Worm (Caenorhabditis elegans) whole organism, L4 larva: ENCODE results near the gene flp-27.

Experiments
- Y48G9A.11 ChIP-seq: fragments of 200-800 bp; sonication (Bioruptor generic); IDR thresholded peaks from 2 replicates; pipeline ENCODE4 v1.3.6; 2022; ENCODE audit warnings: missing genetic modification reagents, missing genetic modification characterization, missing compliant biosample characterization
- ceh-20 ChIP-seq: fragments of 200-800 bp; sonication (Bioruptor generic); IDR thresholded peaks from 2 replicates; pipeline ENCODE4 v1.3.6; 2022; ENCODE audit warnings: missing genetic modification reagents, missing genetic modification characterization, missing compliant biosample characterization
- ceh-32 ChIP-seq: sonication (generic microtip); optimal IDR thresholded peaks from 2 replicates; lab custom pipeline; 2016; ENCODE audit warnings: mild to moderate bottlenecking, missing genetic modification characterization, missing compliant biosample characterization; ENCODE audit not compliant: poor library complexity
- ceh-62 ChIP-seq: sonication (generic microtip); optimal IDR thresholded peaks from 2 replicates; lab custom pipeline; 2017; ENCODE audit warnings: missing biosample characterization, missing genetic modification characterization
- ces-1 ChIP-seq: fragments of 150-350 bp; sonication (generic microtip); optimal IDR thresholded peaks from 4 replicates; lab custom pipeline; 2014; ENCODE audit warnings: missing biosample characterization, missing genetic modification reagents, missing genetic modification characterization
- daf-16 ChIP-seq, 3 experiments: sonication (generic microtip); optimal IDR thresholded peaks; 2 replicates each; lab custom pipeline; 2016 to 2017; ENCODE audit warnings: missing genetic modification characterization in 3 of 3, missing genetic modification reagents in 3 of 3, mild to moderate bottlenecking in 2 of 3, missing compliant biosample characterization in 2 of 3, missing biosample characterization in 1 of 3, moderate library complexity in 1 of 3
- daf-19 ChIP-seq: fragments of 200-800 bp; sonication (Bioruptor generic); conservative IDR thresholded peaks from 2 replicates; pipeline ENCODE4 v1.3.6; 2022; ENCODE audit warnings: missing genetic modification characterization, missing compliant biosample characterization
- dmd-6 ChIP-seq: fragments of 200-800 bp; sonication (Bioruptor generic); IDR thresholded peaks from 2 replicates; pipeline ENCODE4 v1.3.6; 2022; ENCODE audit warnings: missing genetic modification reagents, missing genetic modification characterization, missing compliant biosample characterization
- dmd-9 ChIP-seq: fragments of 200-800 bp; sonication (Bioruptor generic); IDR thresholded peaks from 2 replicates; pipeline ENCODE4 v1.3.6; 2022; ENCODE audit warnings: missing genetic modification reagents, missing genetic modification characterization, missing compliant biosample characterization
- dpl-1 ChIP-seq: fragments of 150-350 bp; optimal IDR thresholded peaks from 2 replicates; lab custom pipeline; 2014; ENCODE audit warnings: missing biosample characterization, missing genetic modification reagents, missing genetic modification characterization
- duxl-1 ChIP-seq: sonication (generic microtip); optimal IDR thresholded peaks from 2 replicates; lab custom pipeline; 2016; ENCODE audit warnings: mild to moderate bottlenecking, missing genetic modification characterization, moderate library complexity, missing compliant biosample characterization; ENCODE audit not compliant: poor library complexity
- hlh-11 ChIP-seq: fragments of 200-800 bp; sonication (Bioruptor generic); optimal IDR thresholded peaks from 2 replicates; lab custom pipeline; 2018; ENCODE audit warnings: mild to moderate bottlenecking, missing genetic modification characterization, missing compliant biosample characterization
- lin-13 ChIP-seq: fragments of 150-350 bp; optimal IDR thresholded peaks from 2 replicates; lab custom pipeline; 2014; ENCODE audit warnings: missing biosample characterization, missing genetic modification reagents, missing genetic modification characterization
- lin-15B ChIP-seq: fragments of 150-350 bp; sonication (generic microtip); optimal IDR thresholded peaks from 3 replicates; lab custom pipeline; 2014; ENCODE audit warnings: missing biosample characterization, missing genetic modification characterization
- lin-38 ChIP-seq: fragments of 200-800 bp; sonication (Bioruptor generic); IDR thresholded peaks from 2 replicates; pipeline ENCODE4 v1.3.6; 2022; ENCODE audit warnings: missing genetic modification reagents, missing genetic modification characterization, missing compliant biosample characterization
- lin-39 ChIP-seq: fragments of 150-350 bp; optimal IDR thresholded peaks from 2 replicates; lab custom pipeline; 2014; ENCODE audit warnings: missing biosample characterization, missing genetic modification reagents, missing genetic modification characterization
- lir-3 ChIP-seq: sonication (generic microtip); optimal IDR thresholded peaks from 2 replicates; lab custom pipeline; 2016; ENCODE audit warnings: mild to moderate bottlenecking, missing genetic modification characterization, missing compliant biosample characterization
- mdt-29 ChIP-seq: fragments of 200-800 bp; sonication (Bioruptor generic); IDR thresholded peaks from 2 replicates; pipeline ENCODE4 v1.3.6; 2022; ENCODE audit warnings: missing genetic modification reagents, missing genetic modification characterization, missing compliant biosample characterization
- mep-1 ChIP-seq: fragments of 150-350 bp; sonication (generic microtip); optimal IDR thresholded peaks from 3 replicates; lab custom pipeline; 2014; ENCODE audit warnings: missing biosample characterization, missing genetic modification characterization
- mes-2 ChIP-seq: sonication (generic microtip); optimal IDR thresholded peaks from 2 replicates; lab custom pipeline; 2016; ENCODE audit warnings: missing genotype, mild to moderate bottlenecking, missing genetic modification characterization, missing compliant biosample characterization; ENCODE audit not compliant: poor library complexity, severe bottlenecking
- nhr-28 ChIP-seq: fragments of 150-350 bp; optimal IDR thresholded peaks from 2 replicates; lab custom pipeline; 2014; ENCODE audit warnings: missing biosample characterization, missing genetic modification characterization
- nhr-48 ChIP-seq: sonication (generic microtip); optimal IDR thresholded peaks from 2 replicates; lab custom pipeline; 2016; ENCODE audit warnings: mild to moderate bottlenecking, missing genetic modification characterization, missing compliant biosample characterization
- nhr-76 ChIP-seq: fragments of 150-350 bp; optimal IDR thresholded peaks from 2 replicates; lab custom pipeline; 2014; ENCODE audit warnings: missing biosample characterization, missing genetic modification characterization
- nhr-77 ChIP-seq: fragments of 150-350 bp; optimal IDR thresholded peaks from 2 replicates; lab custom pipeline; 2014; ENCODE audit warnings: missing biosample characterization, missing genetic modification characterization
- pha-4 ChIP-seq, 2 experiments: fragments of 150-350 bp in 1 of 2; fragments of 200-800 bp in 1 of 2; sonication (Bioruptor generic) in 1 of 2; IDR thresholded peaks in 1 of 2; optimal IDR thresholded peaks in 1 of 2; 2 replicates each; pipeline versions ENCODE4 v1.3.6 to Lab custom; 2014 to 2022; ENCODE audit warnings: missing genetic modification characterization in 2 of 2, missing genetic modification reagents in 2 of 2, missing biosample characterization in 1 of 2, missing compliant biosample characterization in 1 of 2
- php-3 ChIP-seq: fragments of 200-800 bp; sonication (Bioruptor generic); IDR thresholded peaks from 2 replicates; pipeline ENCODE4 v1.3.6; 2022; ENCODE audit warnings: missing genetic modification reagents, missing genetic modification characterization, missing compliant biosample characterization
- pqm-1 ChIP-seq: sonication (generic microtip); optimal IDR thresholded peaks from 2 replicates; lab custom pipeline; 2017; ENCODE audit warnings: missing biosample characterization, missing genetic modification characterization
- sdz-12 ChIP-seq: fragments of 200-800 bp; sonication (Bioruptor generic); optimal IDR thresholded peaks from 2 replicates; lab custom pipeline; 2018; ENCODE audit warnings: mild to moderate bottlenecking, missing genetic modification characterization, missing compliant biosample characterization
- set-16 ChIP-seq: fragments of 200-800 bp; sonication (Bioruptor generic); IDR thresholded peaks from 2 replicates; pipeline ENCODE4 v1.3.6; 2022; ENCODE audit warnings: missing genetic modification reagents, missing genetic modification characterization, missing compliant biosample characterization
- snpc-1.2 ChIP-seq: fragments of 200-800 bp; sonication (Bioruptor generic); IDR thresholded peaks from 2 replicates; pipeline ENCODE4 v1.3.6; 2022; ENCODE audit warnings: missing genetic modification reagents, missing genetic modification characterization, missing compliant biosample characterization
- spr-1 ChIP-seq: sonication (generic microtip); optimal IDR thresholded peaks from 2 replicates; lab custom pipeline; 2016; ENCODE audit warnings: mild to moderate bottlenecking, missing genetic modification characterization, missing compliant biosample characterization
- tag-97 ChIP-seq: fragments of 200-800 bp; sonication (Bioruptor generic); IDR thresholded peaks from 2 replicates; pipeline ENCODE4 v1.3.6; 2022; ENCODE audit warnings: missing genetic modification characterization, missing compliant biosample characterization
- unc-130 ChIP-seq: sonication (generic microtip); optimal IDR thresholded peaks from 2 replicates; lab custom pipeline; 2016; ENCODE audit warnings: missing genetic modification reagents, missing genetic modification characterization, missing compliant biosample characterization
- unc-39 ChIP-seq: sonication (generic microtip); optimal IDR thresholded peaks from 2 replicates; lab custom pipeline; 2017; ENCODE audit warnings: missing biosample characterization, missing genetic modification characterization
- unc-62 ChIP-seq, 3 experiments: fragments of 150-350 bp in 1 of 3; sonication (generic microtip); optimal IDR thresholded peaks in 2 of 3; peaks in 1 of 3; 1 replicate in 1 of 3; 2 replicates in 2 of 3; lab custom pipeline; 2014 to 2017; ENCODE audit warnings: missing biosample characterization in 3 of 3, missing genetic modification characterization in 3 of 3, missing genetic modification reagents in 3 of 3, missing genotype in 1 of 3
- vab-7 ChIP-seq: fragments of 200-800 bp; sonication (Bioruptor generic); IDR thresholded peaks from 2 replicates; pipeline ENCODE4 v1.3.6; 2022; ENCODE audit warnings: missing genetic modification reagents, missing genetic modification characterization, missing compliant biosample characterization
- zfp-3 ChIP-seq: fragments of 200-800 bp; sonication (Bioruptor generic); conservative IDR thresholded peaks from 2 replicates; pipeline ENCODE4 v1.3.6; 2022; ENCODE audit warnings: missing genetic modification reagents, missing genetic modification characterization, missing compliant biosample characterization
- ztf-11 ChIP-seq: fragments of 150-350 bp; optimal IDR thresholded peaks from 2 replicates; lab custom pipeline; 2014; ENCODE audit warnings: missing biosample characterization, missing genetic modification characterization
- ztf-7 ChIP-seq: fragments of 150-350 bp; optimal IDR thresholded peaks from 2 replicates; lab custom pipeline; 2014; ENCODE audit warnings: missing biosample characterization, missing genetic modification characterization

The flp-27 gene

DNA sequence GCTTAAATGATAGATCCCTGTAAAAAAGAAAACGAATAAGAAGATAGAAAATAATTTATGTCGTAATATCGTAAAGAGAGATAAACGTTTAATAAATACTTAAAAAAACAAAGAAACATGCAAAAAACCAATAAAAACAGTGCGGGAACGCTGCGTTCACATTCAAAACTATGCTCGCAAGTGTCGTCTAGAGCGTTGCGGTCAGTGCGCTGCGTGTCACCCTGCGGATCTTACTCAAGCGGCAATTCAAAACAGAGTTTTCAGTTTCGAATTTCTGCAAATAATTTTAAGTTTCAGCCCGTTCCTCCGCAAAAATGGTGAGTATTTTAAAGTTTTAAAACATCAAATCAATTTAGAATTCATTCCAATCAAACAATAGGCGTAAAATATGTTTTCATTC, 34.0 kb downstream of the flp-27 start, which contains the start of the genes tiar-1 and lelo-4 (continued):
- TF ChIP-seq pha-4 (GFP tag; IDR thresholded peaks at IDR 0.05; lab: Robert Waterston, UW) (no peak), pha-4 (tag; optimal IDR thresholded peaks at IDR 0.05; lab: Kevin White, UChicago) (peak; percentile 85), dpl-1 (GFP tag; lab: Kevin White, UChicago) (peak; percentile 90), dmd-9 (no peak), daf-16 (GFP tag; optimal IDR thresholded peaks at IDR 0.05; lab: Kevin White, UChicago) (no peak), daf-16 (tag; optimal IDR thresholded peaks at IDR 0.05; lab: Kevin White, UChicago) (peak; percentile 48), mep-1 (tag; lab: Kevin White, UChicago) (peak; percentile 55), php-3 (GFP tag; lab: Robert Waterston, UW) (0 out of 2 replicates have a peak, but pooled peaks have one; percentile 14)

DNA sequence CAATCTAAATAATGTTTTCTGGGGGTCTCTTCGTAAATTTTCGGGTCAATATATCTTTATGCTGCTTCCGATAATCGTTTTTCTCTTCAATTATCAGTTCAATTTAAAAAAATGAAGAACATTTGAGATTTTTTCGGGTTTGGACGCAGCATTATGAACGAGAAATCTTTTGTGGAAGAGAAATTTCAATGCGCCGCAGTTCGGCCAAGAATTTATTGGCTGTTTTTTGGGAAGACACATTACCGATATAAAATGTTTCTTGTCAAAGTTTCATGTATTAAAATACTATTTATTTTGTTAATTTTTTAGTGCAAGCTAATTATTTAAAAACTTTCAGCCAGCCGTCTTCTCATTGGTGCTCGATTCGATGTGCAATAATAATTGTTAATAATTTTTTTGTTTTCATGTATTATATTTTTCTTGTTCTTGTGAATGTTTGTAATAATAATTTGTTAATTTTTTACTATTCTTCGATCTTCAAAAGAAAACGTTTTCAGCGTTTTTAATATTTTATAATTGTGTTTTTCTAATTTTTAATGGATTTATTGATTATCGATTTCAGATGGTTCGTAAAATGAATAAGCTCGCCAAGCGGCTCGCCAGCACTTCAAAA, 35.0 kb downstream of the flp-27 start, which contains the start of the genes C18A3.10 and C18A3.3:
Gene C18A3.10, minus strand, starts transcription at position 101 of the 613 bp plus-strand sequence.
Gene C18A3.3, plus strand, starts transcription at position 563 of the 613 bp plus-strand sequence.
- TF ChIP-seq mes-2 (tag; lab: Kevin White, UChicago): peak; percentile 59
- no peak for TF ChIP-seq sdz-12 (GFP tag; lab: Kevin White, UChicago)
- no peak for TF ChIP-seq lin-15B (tag; lab: Kevin White, UChicago)
- TF ChIP-seq lin-39 (tag; lab: Kevin White, UChicago): no peak

DNA sequence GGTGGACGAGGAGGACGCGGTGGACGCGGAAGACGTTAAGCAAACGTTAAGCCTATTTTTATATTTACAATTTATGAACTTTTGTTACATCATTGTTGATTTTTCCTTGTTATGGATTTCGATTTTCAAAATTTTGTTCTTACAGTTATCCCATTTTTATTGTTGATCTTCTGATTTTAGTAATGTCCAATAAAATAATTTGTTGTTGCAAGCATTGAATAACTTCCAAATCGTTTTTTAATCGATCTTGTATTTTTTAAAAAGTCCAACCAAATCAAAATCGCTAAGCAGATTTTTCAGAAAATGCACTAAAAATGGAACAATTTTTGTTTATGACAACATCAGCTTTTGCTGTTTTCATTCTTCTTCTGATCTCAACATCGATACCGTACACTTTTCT, 37.0 kb downstream of the flp-27 start, which contains the start of gene zipt-3:
Gene zipt-3, plus strand, starts transcription at position 301 of the 400 bp plus-strand sequence.
- TF ChIP-seq spr-1 (tag; lab: Kevin White, UChicago): no peak
- TF ChIP-seq lin-15B (tag; lab: Kevin White, UChicago): no peak
- no peak for TF ChIP-seq Y48G9A.11 (GFP tag; lab: Robert Waterston, UW)
- no peak for TF ChIP-seq ceh-62 (tag; lab: Kevin White, UChicago)
- TF ChIP-seq ztf-7 (tag; lab: Kevin White, UChicago): no peak
- no peak for TF ChIP-seq nhr-48 (tag; lab: Kevin White, UChicago)

DNA sequence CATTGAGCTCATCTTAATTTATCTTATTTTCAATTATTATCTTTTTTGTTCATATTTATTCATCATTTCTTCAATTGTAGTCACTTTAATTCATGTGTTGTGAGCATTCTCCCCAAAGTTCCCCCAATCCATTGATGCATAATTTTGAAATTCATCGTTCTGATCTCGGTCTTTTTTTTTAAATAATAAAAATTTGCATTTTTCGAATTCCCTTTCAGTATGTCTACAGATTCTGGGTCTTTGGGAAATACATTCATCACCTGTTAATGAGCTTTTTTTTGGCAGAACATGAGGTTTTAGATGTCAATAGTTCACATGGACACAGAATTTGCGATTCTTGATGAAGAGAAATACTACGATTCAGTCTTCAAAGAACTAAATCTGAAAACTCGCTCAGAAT, 39.0 kb downstream of the flp-27 start, which contains the start of gene damt-1:
Gene damt-1, plus strand, starts transcription at position 301 of the 400 bp plus-strand sequence.
- TF ChIP-seq dmd-9 (no peak), ceh-32 (tag; lab: Kevin White, UChicago) (no peak), unc-62 (GFP tag; optimal IDR thresholded peaks at IDR 0.05 in 1 of 2; lab: Kevin White, UChicago) (peak in 1 of 2 experiments; percentile 10), unc-62 (tag; optimal IDR thresholded peaks at IDR 0.05; lab: Kevin White, UChicago) (no peak), daf-19 (GFP tag; lab: Robert Waterston, UW) (no peak), dmd-6 (no peak)
- TF ChIP-seq, all 104 proteins: peak for 1

DNA sequence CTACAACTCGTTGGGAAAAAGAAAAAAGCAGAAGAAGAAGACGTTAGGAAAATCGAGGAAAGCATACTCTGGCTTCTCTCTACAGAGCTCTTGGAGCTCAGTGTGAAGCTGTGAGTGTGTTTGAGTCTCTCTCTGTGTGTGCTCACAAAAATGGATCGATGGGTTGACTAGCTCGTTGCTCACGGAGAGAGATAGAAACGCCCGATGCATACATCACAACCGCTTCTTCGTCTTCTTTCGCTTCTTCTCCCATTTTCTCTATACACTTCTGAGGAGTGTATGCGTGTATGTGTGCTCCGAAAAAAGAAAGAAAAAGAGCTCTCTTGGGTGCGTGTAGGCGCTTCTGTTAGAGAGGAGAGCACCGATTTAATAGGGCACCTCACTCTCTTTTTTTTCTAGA, 44.3 kb downstream of the flp-27 start:
- TF ChIP-seq vab-7 (GFP tag; lab: Robert Waterston, UW) (peak; percentile 35; the same call in 1 of the 2 replicates), ztf-7 (tag; lab: Kevin White, UChicago) (no peak), zfp-3 (GFP tag; lab: Robert Waterston, UW) (no peak), nhr-76 (tag; lab: Kevin White, UChicago) (no peak), duxl-1 (tag; lab: Kevin White, UChicago) (no peak), lin-39 (tag; lab: Kevin White, UChicago) (no peak), unc-39 (tag; lab: Kevin White, UChicago) (no peak), tag-97 (no peak), hlh-11 (tag; lab: Kevin White, UChicago) (no peak), nhr-77 (tag; lab: Kevin White, UChicago) (no peak), daf-19 (GFP tag; lab: Robert Waterston, UW) (peak; percentile 56; the same call in 1 of the 2 replicates), lin-38 (GFP tag; lab: Robert Waterston, UW) (no peak), ztf-11 (tag; lab: Kevin White, UChicago) (no peak), lir-3 (tag; lab: Kevin White, UChicago) (no peak), ceh-62 (tag; lab: Kevin White, UChicago) (no peak), ces-1 (GFP tag; lab: Kevin White, UChicago) (peak; percentile 67), pqm-1 (tag; lab: Kevin White, UChicago) (no peak), mdt-29 (GFP tag; lab: Robert Waterston, UW) (no peak), set-16 (no peak), sdz-12 (GFP tag; lab: Kevin White, UChicago) (no peak), php-3 (GFP tag; lab: Robert Waterston, UW) (no peak), ceh-32 (tag; lab: Kevin White, UChicago) (no peak), nhr-28 (no peak), lin-13 (no peak), ceh-20 (GFP tag; lab: Robert Waterston, UW) (peak; percentile 46; the same call in 1 of the 2 replicates), snpc-1.2 (GFP tag; lab: Robert Waterston, UW) (no peak), unc-130 (GFP tag; lab: Kevin White, UChicago) (no peak)
